Worm (Caenorhabditis elegans) whole organism, mixed stage, embryonic: Measurements from ENCODE around the gene mml-1.

Source experiments
- M03D4.4 ChIP-seq: sonication (generic microtip); optimal IDR thresholded peaks from 2 replicates; lab custom pipeline; 2017; ENCODE audit warnings: mild to moderate bottlenecking, missing genetic modification characterization, missing compliant biosample characterization
- bed-3 ChIP-seq: fragments of 200-800 bp; sonication (Bioruptor generic); optimal IDR thresholded peaks from 3 replicates; lab custom pipeline; 2018; ENCODE audit warnings: mild to moderate bottlenecking, missing genetic modification characterization, moderate library complexity, missing compliant biosample characterization
- blmp-1 ChIP-seq: fragments of 150-350 bp; optimal IDR thresholded peaks from 2 replicates; lab custom pipeline; 2014; ENCODE audit warnings: missing biosample characterization, missing genetic modification characterization
- ceh-39 ChIP-seq: fragments of 150-350 bp; optimal IDR thresholded peaks from 2 replicates; lab custom pipeline; 2014; ENCODE audit warnings: missing biosample characterization, missing genetic modification characterization
- ceh-43 ChIP-seq: fragments of 200-800 bp; sonication (Bioruptor generic); optimal IDR thresholded peaks from 2 replicates; lab custom pipeline; 2018; ENCODE audit warnings: mild to moderate bottlenecking, missing genetic modification characterization, moderate library complexity, missing compliant biosample characterization
- ceh-83 ChIP-seq: fragments of 200-800 bp; sonication (Bioruptor generic); optimal IDR thresholded peaks from 2 replicates; lab custom pipeline; 2018; ENCODE audit warnings: mild to moderate bottlenecking, missing genetic modification characterization, missing compliant biosample characterization
- ces-1 ChIP-seq: fragments of 150-350 bp; optimal IDR thresholded peaks from 2 replicates; lab custom pipeline; 2014; ENCODE audit warnings: missing biosample characterization, missing genetic modification reagents, missing genetic modification characterization
- cnd-1 ChIP-seq: fragments of 200-800 bp; sonication (Bioruptor generic); optimal IDR thresholded peaks from 2 replicates; lab custom pipeline; 2018; ENCODE audit warnings: mild to moderate bottlenecking, missing genetic modification characterization, missing compliant biosample characterization
- drap-1 ChIP-seq: fragments of 200-800 bp; sonication (Bioruptor generic); optimal IDR thresholded peaks from 3 replicates; lab custom pipeline; 2018; ENCODE audit warnings: mild to moderate bottlenecking, missing genetic modification characterization, missing compliant biosample characterization
- elt-1 ChIP-seq: sonication (generic microtip); optimal IDR thresholded peaks from 2 replicates; lab custom pipeline; 2017; ENCODE audit warnings: missing genetic modification characterization, mild to moderate bottlenecking, missing compliant biosample characterization, antibody characterized with exemption, moderate library complexity, borderline replicate concordance; ENCODE audit not compliant: insufficient read depth
- elt-3 ChIP-seq: fragments of 150-350 bp; optimal IDR thresholded peaks from 2 replicates; lab custom pipeline; 2014; ENCODE audit warnings: missing biosample characterization, missing genetic modification characterization
- ham-2 ChIP-seq: fragments of 200-800 bp; sonication (Bioruptor generic); optimal IDR thresholded peaks from 2 replicates; lab custom pipeline; 2018; ENCODE audit warnings: mild to moderate bottlenecking, missing genetic modification characterization, missing compliant biosample characterization
- hlh-1 ChIP-seq: fragments of 150-350 bp; optimal IDR thresholded peaks from 2 replicates; lab custom pipeline; 2014; ENCODE audit warnings: missing biosample characterization, missing genetic modification reagents, missing genetic modification characterization
- lin-13 ChIP-seq: fragments of 150-350 bp; optimal IDR thresholded peaks from 2 replicates; lab custom pipeline; 2014; ENCODE audit warnings: missing biosample characterization, missing genetic modification characterization
- lin-32 ChIP-seq: fragments of 200-800 bp; sonication (Bioruptor generic); optimal IDR thresholded peaks from 2 replicates; lab custom pipeline; 2018; ENCODE audit warnings: mild to moderate bottlenecking, missing genetic modification characterization, missing compliant biosample characterization
- lsy-2 ChIP-seq: fragments of 150-350 bp; optimal IDR thresholded peaks from 2 replicates; lab custom pipeline; 2014; ENCODE audit warnings: missing biosample characterization, missing genetic modification characterization
- mab-5 ChIP-seq: fragments of 150-350 bp; optimal IDR thresholded peaks from 2 replicates; lab custom pipeline; 2014; ENCODE audit warnings: missing biosample characterization, missing genetic modification characterization
- mep-1 ChIP-seq: fragments of 150-350 bp; optimal IDR thresholded peaks from 2 replicates; lab custom pipeline; 2017; ENCODE audit warnings: missing biosample characterization, missing genetic modification reagents, missing genetic modification characterization, inconsistent platforms
- nhr-12 ChIP-seq: fragments of 150-350 bp; optimal IDR thresholded peaks from 2 replicates; lab custom pipeline; 2014; ENCODE audit warnings: missing biosample characterization, missing genetic modification characterization
- nhr-2 ChIP-seq: fragments of 150-350 bp; optimal IDR thresholded peaks from 2 replicates; lab custom pipeline; 2014; ENCODE audit warnings: missing biosample characterization, missing genetic modification characterization
- nhr-237 ChIP-seq: fragments of 150-350 bp; optimal IDR thresholded peaks from 2 replicates; lab custom pipeline; 2014; ENCODE audit warnings: missing biosample characterization, missing genetic modification characterization
- nhr-28 ChIP-seq: fragments of 150-350 bp; optimal IDR thresholded peaks from 2 replicates; lab custom pipeline; 2014; ENCODE audit warnings: missing biosample characterization, missing genetic modification characterization
- nhr-76 ChIP-seq: sonication (generic microtip); optimal IDR thresholded peaks from 2 replicates; lab custom pipeline; 2017; ENCODE audit warnings: missing biosample characterization, missing genetic modification characterization
- snpc-4 ChIP-seq: fragments of 150-350 bp; optimal IDR thresholded peaks from 2 replicates; lab custom pipeline; 2014; ENCODE audit warnings: missing biosample characterization, missing genetic modification characterization
- sptf-1 ChIP-seq: sonication (generic microtip); optimal IDR thresholded peaks from 2 replicates; lab custom pipeline; 2017; ENCODE audit warnings: mild to moderate bottlenecking, missing genetic modification characterization, moderate library complexity, missing compliant biosample characterization
- tbx-8 ChIP-seq: fragments of 200-800 bp; sonication (Bioruptor generic); optimal IDR thresholded peaks from 2 replicates; lab custom pipeline; 2018; ENCODE audit warnings: mild to moderate bottlenecking, missing genetic modification characterization, moderate library complexity, missing compliant biosample characterization
- unc-120 ChIP-seq: sonication (generic microtip); optimal IDR thresholded peaks from 2 replicates; lab custom pipeline; 2017; ENCODE audit warnings: missing genetic modification characterization, missing compliant biosample characterization; ENCODE audit not compliant: poor library complexity, severe bottlenecking
- unc-39 ChIP-seq: fragments of 150-350 bp; optimal IDR thresholded peaks from 2 replicates; lab custom pipeline; 2014; ENCODE audit warnings: missing biosample characterization, missing genetic modification characterization
- unc-62 ChIP-seq: fragments of 150-350 bp; optimal IDR thresholded peaks from 2 replicates; lab custom pipeline; 2014; ENCODE audit warnings: missing biosample characterization, missing genetic modification reagents, missing genetic modification characterization
- zip-8 ChIP-seq: fragments of 150-350 bp; optimal IDR thresholded peaks from 2 replicates; lab custom pipeline; 2014; ENCODE audit warnings: missing biosample characterization, missing genetic modification characterization

The mml-1 gene

ce11 chrIII:7375434-7375833 is 903 bp upstream of the mml-1 start:
- TF ChIP-seq ceh-39 (tag; lab: Kevin White, UChicago) (no peak), elt-3 (tag; lab: Kevin White, UChicago) (peak; percentile 60)

- TF ChIP-seq ham-2 (GFP tag; lab: Kevin White, UChicago) (no peak), ceh-39 (tag; lab: Kevin White, UChicago) (no peak), ces-1 (GFP tag; lab: Kevin White, UChicago) (no peak), ceh-83 (GFP tag; lab: Kevin White, UChicago) (no peak), lin-13 (tag; lab: Kevin White, UChicago) (no peak), lsy-2 (tag; lab: Kevin White, UChicago) (no peak), mep-1 (tag; lab: Kevin White, UChicago) (no peak), unc-62 (GFP tag; lab: Kevin White, UChicago) (no peak), drap-1 (no peak), snpc-4 (no peak)
Measured at ce11 chrIII:7373802-7374435, 612 bp downstream of the mml-1 start.

- TF ChIP-seq drap-1: no peak
- TF ChIP-seq elt-1 (tag; lab: Kevin White, UChicago): no peak
- TF ChIP-seq nhr-12 (tag; lab: Kevin White, UChicago): no peak
- TF ChIP-seq ceh-43 (GFP tag; lab: Kevin White, UChicago): no peak
- TF ChIP-seq elt-3 (tag; lab: Kevin White, UChicago): no peak
- TF ChIP-seq hlh-1 (tag; lab: Kevin White, UChicago): no peak
- no peak for TF ChIP-seq ham-2 (GFP tag; lab: Kevin White, UChicago)
- no peak for TF ChIP-seq lsy-2 (tag; lab: Kevin White, UChicago)
- no peak for TF ChIP-seq nhr-76 (tag; lab: Kevin White, UChicago)
- TF ChIP-seq ces-1 (GFP tag; lab: Kevin White, UChicago): no peak
- TF ChIP-seq bed-3 (GFP tag; lab: Kevin White, UChicago): no peak
- TF ChIP-seq tbx-8 (GFP tag; lab: Kevin White, UChicago): no peak
- TF ChIP-seq blmp-1 (tag; lab: Kevin White, UChicago): no peak
- TF ChIP-seq mab-5: no peak
- no peak for TF ChIP-seq mep-1 (tag; lab: Kevin White, UChicago)
Measured at ce11 chrIII:7370569-7370968, 4.0 kb downstream of the mml-1 start.

DNA sequence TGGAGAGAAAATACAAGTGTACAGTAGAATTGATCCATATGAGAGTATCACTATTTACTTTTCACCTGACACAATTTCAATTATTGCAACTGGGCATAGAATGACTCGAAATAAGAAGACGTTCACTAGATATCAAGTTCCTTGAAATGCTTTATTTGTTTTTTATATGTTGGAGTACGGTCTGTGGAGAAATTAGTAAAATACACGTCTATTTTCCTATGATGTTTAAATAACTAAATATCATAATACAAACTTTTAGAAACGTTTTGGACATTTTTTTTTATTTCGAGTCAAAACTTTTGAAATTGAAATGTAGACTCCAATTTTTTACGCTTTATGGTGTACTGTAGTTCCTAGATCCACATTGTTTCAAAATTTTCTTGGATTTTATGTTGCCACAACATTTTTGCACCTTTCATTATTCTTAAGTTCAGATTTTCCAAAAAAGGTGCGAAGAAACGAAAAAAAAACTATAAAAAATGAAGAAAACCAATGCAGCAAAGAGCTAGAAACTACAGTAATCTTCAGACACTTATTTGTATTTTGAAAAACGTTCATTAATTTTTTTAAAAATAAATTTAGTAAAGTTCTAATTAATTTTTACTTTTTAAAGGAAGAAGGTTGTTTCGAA is 5.0 kb downstream of the mml-1 start:
- TF ChIP-seq unc-120 (tag; lab: Kevin White, UChicago) (no peak), hlh-1 (tag; lab: Kevin White, UChicago) (no peak), mab-5 (no peak), elt-3 (tag; lab: Kevin White, UChicago) (no peak), nhr-2 (tag; lab: Kevin White, UChicago) (no peak), ces-1 (GFP tag; lab: Kevin White, UChicago) (no peak), lin-32 (GFP tag; lab: Kevin White, UChicago) (no peak), mep-1 (tag; lab: Kevin White, UChicago) (no peak), nhr-12 (tag; lab: Kevin White, UChicago) (no peak), bed-3 (GFP tag; lab: Kevin White, UChicago) (no peak), nhr-76 (tag; lab: Kevin White, UChicago) (no peak), ceh-39 (tag; lab: Kevin White, UChicago) (no peak)

DNA sequence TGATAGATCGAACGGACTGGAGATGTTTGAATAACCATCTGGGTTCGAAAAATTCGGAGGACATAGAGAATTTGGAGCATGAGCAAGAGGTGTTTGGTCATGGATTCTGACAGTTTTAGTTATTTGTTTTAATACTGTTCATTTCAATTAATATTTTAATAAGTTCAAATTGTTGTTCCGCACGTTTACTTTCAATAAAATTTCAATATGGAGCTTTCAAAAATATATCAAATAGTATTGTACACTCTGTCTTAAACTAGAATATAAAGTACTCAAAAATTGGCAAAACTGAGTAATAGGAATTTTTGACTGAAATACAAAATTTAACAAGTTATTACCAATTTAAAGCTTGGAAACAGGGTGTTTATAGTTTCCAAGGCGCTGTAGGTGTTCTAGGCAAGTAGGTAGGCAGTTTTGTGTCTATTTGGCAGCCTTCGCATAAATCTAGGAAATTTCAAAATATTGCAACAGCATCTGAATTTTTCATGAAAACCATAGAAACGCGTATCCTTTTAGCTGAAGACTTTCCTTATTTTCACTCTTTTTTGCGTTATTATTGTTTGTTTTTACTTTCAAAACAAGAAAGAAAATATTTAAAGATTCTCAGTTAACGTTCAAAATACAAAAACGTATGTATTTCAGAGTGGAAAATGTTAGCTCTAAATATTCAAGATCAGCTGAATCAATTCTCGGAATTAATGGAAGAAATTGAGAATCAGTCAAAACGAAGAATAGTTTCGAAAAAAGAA is 7.3 kb downstream of the mml-1 start, which contains the start of the genes T20B12.5 and T20B12.4:
TSS of gene T20B12.5 (minus strand) at position 101 of the 749 bp plus-strand sequence.
TSS of gene T20B12.4 (plus strand) at position 699 of the 749 bp plus-strand sequence.
- TF ChIP-seq nhr-237 (tag; lab: Kevin White, UChicago) (no peak), mab-5 (no peak), cnd-1 (tag; lab: Kevin White, UChicago) (no peak), ceh-39 (tag; lab: Kevin White, UChicago) (no peak), sptf-1 (tag; lab: Kevin White, UChicago) (no peak), elt-1 (tag; lab: Kevin White, UChicago) (no peak), nhr-76 (tag; lab: Kevin White, UChicago) (no peak), nhr-2 (tag; lab: Kevin White, UChicago) (no peak), unc-120 (tag; lab: Kevin White, UChicago) (no peak), zip-8 (no peak), unc-39 (tag; lab: Kevin White, UChicago) (no peak), nhr-28 (tag; lab: Kevin White, UChicago) (no peak), M03D4.4 (tag; lab: Kevin White, UChicago) (no peak), snpc-4 (no peak), lin-32 (GFP tag; lab: Kevin White, UChicago) (no peak)
